Worm (Caenorhabditis elegans): ENCODE measurements around the gene dhgd-1.

DNA sequence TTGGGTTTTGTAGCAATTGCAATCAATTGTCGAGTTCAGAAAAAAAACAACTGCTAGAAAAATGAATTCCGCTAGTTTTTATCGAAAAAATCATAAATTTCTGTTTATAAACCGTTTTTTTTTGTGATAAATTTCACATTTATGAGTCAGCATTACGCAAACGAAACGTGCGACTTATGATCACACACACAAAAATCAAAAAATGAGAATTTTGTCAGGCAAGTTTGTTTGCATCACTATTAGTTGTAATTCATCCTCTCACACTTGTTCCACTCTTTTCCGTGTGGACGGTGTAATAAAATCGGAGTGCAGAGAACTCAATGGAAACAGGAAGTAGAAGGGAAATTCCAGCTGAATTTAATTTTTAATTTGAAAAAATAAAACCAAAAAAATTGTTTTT is 25.5 kb upstream of the dhgd-1 start, which contains the start of gene pcs-1:
- TF ChIP-seq ces-1 (GFP tag; optimal IDR thresholded peaks at IDR 0.05) = no peak
- TF ChIP-seq dpl-1 (GFP tag; optimal IDR thresholded peaks at IDR 0.05) = no peak
- no peak for TF ChIP-seq saeg-2 (GFP tag; IDR thresholded peaks at IDR 0.05)
- TF ChIP-seq snpc-4 (tag; optimal IDR thresholded peaks at IDR 0.05) = no peak
- TF ChIP-seq ZK546.5 (tag; optimal IDR thresholded peaks at IDR 0.05) = no peak
- no peak for TF ChIP-seq jun-1 (tag; optimal IDR thresholded peaks at IDR 0.05)
- no peak for TF ChIP-seq unc-130 (GFP tag; optimal IDR thresholded peaks at IDR 0.05)
- no peak for TF ChIP-seq Y105C5A.15 (GFP tag; IDR thresholded peaks at IDR 0.05)
- no peak for TF ChIP-seq ceh-82 (tag; optimal IDR thresholded peaks at IDR 0.05)
- no peak for TF ChIP-seq nhr-237 (tag; optimal IDR thresholded peaks at IDR 0.05)
- TF ChIP-seq dmd-9 (GFP tag; IDR thresholded peaks at IDR 0.05) = no peak
